Worm (Caenorhabditis elegans): ENCODE data around the gene R11D1.3.

DNA sequence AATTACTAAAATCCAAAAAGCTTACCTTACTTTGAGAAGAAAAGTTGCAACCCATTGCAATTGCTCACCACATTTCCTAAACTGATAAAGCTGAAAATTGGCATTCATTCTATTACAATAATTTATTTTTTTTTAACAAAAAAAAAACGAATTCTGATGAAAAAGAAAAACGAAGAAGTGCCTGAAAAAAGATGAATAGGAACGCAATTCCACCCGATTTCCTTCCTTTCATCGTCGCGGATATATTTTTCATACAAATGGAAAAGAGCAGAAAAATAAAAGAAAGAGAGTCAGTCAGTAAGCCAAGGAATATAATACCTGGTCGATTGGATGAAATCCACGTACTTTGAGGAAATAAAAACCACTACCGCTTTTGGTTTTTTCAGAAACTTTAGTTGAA lies 42.9 kb upstream of the R11D1.3 start, which contains the start of gene gpa-13:
- no peak for TF ChIP-seq W03F9.2 (tag; optimal IDR thresholded peaks at IDR 0.05)
- no peak for TF ChIP-seq him-1 (tag; optimal IDR thresholded peaks at IDR 0.05)
- TF ChIP-seq dao-5 (tag; optimal IDR thresholded peaks at IDR 0.05), result no peak

All from whole organism, L4/young adult.